Fruit fly (Drosophila melanogaster) Kc167 (cell line): ENCODE measurements around the gene dmt.

Source experiments
- h ChIP-seq: fragments of >200 bp; optimal IDR thresholded peaks from 3 replicates; lab custom pipeline; 2018; ENCODE audit warnings: missing external identifiers
- ttk ChIP-seq: sonication (Bioruptor generic); optimal IDR thresholded peaks from 2 replicates; lab custom pipeline; 2017; ENCODE audit warnings: missing external identifiers

DNA sequence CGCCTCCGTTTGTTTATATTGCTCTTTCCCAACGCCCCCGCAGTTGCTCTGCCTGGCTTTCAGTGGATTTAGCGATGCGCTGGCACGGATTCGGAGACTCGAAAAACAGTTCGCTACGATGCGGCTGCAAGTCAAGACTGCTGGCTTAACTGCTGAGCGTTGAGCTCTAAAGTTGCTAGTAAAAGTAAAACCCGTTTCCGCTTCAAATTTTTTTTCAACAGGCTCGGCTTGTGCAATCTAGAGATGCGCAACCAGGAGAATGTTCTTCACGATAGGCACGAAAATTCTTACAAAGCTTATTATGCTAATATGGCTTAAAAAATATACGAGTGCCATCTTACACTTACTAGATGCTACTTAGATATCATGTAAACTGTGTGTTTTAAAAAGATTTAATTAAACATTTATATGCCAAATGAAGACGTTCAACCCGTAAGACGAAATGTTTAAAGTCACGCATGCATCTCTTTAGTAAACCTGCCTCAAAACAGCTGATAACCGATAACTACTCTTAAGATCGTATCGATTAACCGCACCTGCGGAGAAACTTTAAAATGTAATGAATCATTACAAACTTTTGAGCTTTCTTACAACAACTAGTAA lies 36.4 kb downstream of the dmt start, which contains the start of gene CG12948:
- no peak for TF ChIP-seq ttk (lab: Kevin White, UChicago)
- no peak for TF ChIP-seq h
